Fruit fly (Drosophila melanogaster): ENCODE data around the gene CG11381.

DNA sequence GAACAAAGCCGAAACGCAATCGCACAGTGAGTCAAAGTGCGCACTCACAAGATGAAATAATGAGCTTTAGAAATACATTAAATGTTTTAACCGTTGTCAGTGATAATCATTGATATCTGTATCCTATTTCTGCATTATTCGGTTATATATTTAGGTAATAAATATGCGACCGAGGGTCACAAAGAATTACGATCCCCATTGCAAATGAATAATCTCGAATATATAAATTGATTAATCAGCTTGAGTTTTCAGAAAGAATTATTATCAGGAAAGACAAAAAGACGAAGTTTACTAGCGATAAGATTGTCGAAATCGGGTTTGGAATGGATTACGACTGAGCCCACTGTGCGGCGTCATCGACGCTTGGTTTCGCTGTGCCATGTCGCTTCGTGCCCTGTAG lies 32.6 kb upstream of the CG11381 start:
- TF ChIP-seq ovo (GFP tag; optimal IDR thresholded peaks at IDR 0.05) (no peak), CG11617 (GFP tag; optimal IDR thresholded peaks at IDR 0.05) (peak; percentile 80), CG7045 (GFP tag; optimal IDR thresholded peaks at IDR 0.05) (peak; percentile 36), CG1620 (GFP tag; optimal IDR thresholded peaks at IDR 0.05) (peak; percentile 70), bab1 (GFP tag; optimal IDR thresholded peaks at IDR 0.05) (peak; percentile 88), CG12768 (GFP tag; optimal IDR thresholded peaks at IDR 0.05) (peak; percentile 46), cnc (optimal IDR thresholded peaks at IDR 0.05) (no peak), CG7101 (tag; optimal IDR thresholded peaks at IDR 0.05) (peak; percentile 62), CG33017 (tag; optimal IDR thresholded peaks at IDR 0.05) (no peak), Hr96 (GFP tag; optimal IDR thresholded peaks at IDR 0.05) (peak; percentile 72), cic (GFP tag; optimal IDR thresholded peaks at IDR 0.05) (no peak)

All from whole organism, adult.